Worm (Caenorhabditis elegans) whole organism, late embryonic: ENCODE results near the gene F09E5.8.

Experiments used
- K09A11.1 ChIP-seq: sonication (generic microtip); optimal IDR thresholded peaks from 2 replicates; lab custom pipeline; 2017; ENCODE audit warnings: antibody characterized with exemption, mild to moderate bottlenecking, missing genetic modification characterization, missing compliant biosample characterization; ENCODE audit not compliant: insufficient read depth
- T23F11.4 ChIP-seq: fragments of 200-800 bp; sonication (Bioruptor generic); optimal IDR thresholded peaks from 2 replicates; lab custom pipeline; 2018; ENCODE audit warnings: mild to moderate bottlenecking, missing genetic modification characterization, missing compliant biosample characterization
- Y22D7AL.16 ChIP-seq: sonication (generic microtip); optimal IDR thresholded peaks from 2 replicates; lab custom pipeline; 2016; ENCODE audit warnings: missing genetic modification characterization, missing compliant biosample characterization
- ahr-1 ChIP-seq: sonication (generic microtip); optimal IDR thresholded peaks from 2 replicates; lab custom pipeline; 2016; ENCODE audit warnings: missing genetic modification characterization, missing compliant biosample characterization
- ama-1 ChIP-seq: fragments of 150-350 bp; optimal IDR thresholded peaks from 2 replicates; lab custom pipeline; 2014
- ceh-14 ChIP-seq: sonication (generic microtip); optimal IDR thresholded peaks from 2 replicates; lab custom pipeline; 2016; ENCODE audit warnings: missing genotype, missing genetic modification characterization, missing compliant biosample characterization
- ceh-18 ChIP-seq: sonication (generic microtip); optimal IDR thresholded peaks from 2 replicates; lab custom pipeline; 2016; ENCODE audit warnings: missing genetic modification characterization, missing compliant biosample characterization
- ceh-2 ChIP-seq: sonication (generic microtip); optimal IDR thresholded peaks from 2 replicates; lab custom pipeline; 2016; ENCODE audit warnings: missing genotype, missing genetic modification characterization, missing compliant biosample characterization
- ceh-22 ChIP-seq: sonication (generic microtip); optimal IDR thresholded peaks from 2 replicates; lab custom pipeline; 2017; ENCODE audit warnings: missing biosample characterization, missing genetic modification characterization
- ceh-24 ChIP-seq: sonication (generic microtip); optimal IDR thresholded peaks from 2 replicates; lab custom pipeline; 2016; ENCODE audit warnings: mild to moderate bottlenecking, missing genetic modification characterization, missing compliant biosample characterization
- ceh-30 ChIP-seq: fragments of 150-350 bp; optimal IDR thresholded peaks from 2 replicates; lab custom pipeline; 2014; ENCODE audit warnings: missing biosample characterization, missing genetic modification characterization
- ceh-31 ChIP-seq: sonication (generic microtip); optimal IDR thresholded peaks from 2 replicates; lab custom pipeline; 2016; ENCODE audit warnings: missing genetic modification characterization, missing compliant biosample characterization
- ceh-45 ChIP-seq: fragments of 200-800 bp; sonication (Bioruptor generic); IDR thresholded peaks from 2 replicates; pipeline ENCODE4 v1.3.6; 2022; ENCODE audit warnings: missing genetic modification reagents, missing genetic modification characterization, missing compliant biosample characterization
- ceh-48 ChIP-seq: sonication (generic microtip); optimal IDR thresholded peaks from 2 replicates; lab custom pipeline; 2016; ENCODE audit warnings: missing genetic modification characterization, inconsistent platforms, missing compliant biosample characterization
- ceh-6 ChIP-seq: fragments of 200-800 bp; sonication (Bioruptor generic); optimal IDR thresholded peaks from 2 replicates; lab custom pipeline; 2018; ENCODE audit warnings: mild to moderate bottlenecking, missing genetic modification characterization, missing compliant biosample characterization
- ceh-9 ChIP-seq: sonication (generic microtip); optimal IDR thresholded peaks from 2 replicates; lab custom pipeline; 2016; ENCODE audit warnings: mild to moderate bottlenecking, missing genetic modification characterization, inconsistent platforms, missing compliant biosample characterization
- dve-1 ChIP-seq: sonication (generic microtip); optimal IDR thresholded peaks from 2 replicates; lab custom pipeline; 2017; ENCODE audit warnings: antibody characterized with exemption, mild to moderate bottlenecking, missing genetic modification characterization, missing compliant biosample characterization
- elt-2 ChIP-seq: sonication (generic microtip); optimal IDR thresholded peaks from 2 replicates; lab custom pipeline; 2016; ENCODE audit warnings: missing genetic modification reagents, missing genetic modification characterization, missing compliant biosample characterization
- elt-4 ChIP-seq: sonication (generic microtip); optimal IDR thresholded peaks from 2 replicates; lab custom pipeline; 2016; ENCODE audit warnings: missing genetic modification characterization, missing compliant biosample characterization
- ets-4 ChIP-seq: sonication (generic microtip); optimal IDR thresholded peaks from 2 replicates; lab custom pipeline; 2016; ENCODE audit warnings: missing genetic modification characterization, missing compliant biosample characterization
- eyg-1 ChIP-seq: sonication (generic microtip); optimal IDR thresholded peaks from 2 replicates; lab custom pipeline; 2016; ENCODE audit warnings: missing genotype, missing genetic modification characterization, missing compliant biosample characterization
- fkh-10 ChIP-seq: fragments of 150-350 bp; optimal IDR thresholded peaks from 2 replicates; lab custom pipeline; 2014; ENCODE audit warnings: missing biosample characterization, missing genetic modification reagents, missing genetic modification characterization
- fkh-6 ChIP-seq: sonication (generic microtip); optimal IDR thresholded peaks from 2 replicates; lab custom pipeline; 2016; ENCODE audit warnings: missing genetic modification characterization, missing compliant biosample characterization
- hlh-13 ChIP-seq: fragments of 200-800 bp; sonication (Bioruptor generic); optimal IDR thresholded peaks from 2 replicates; lab custom pipeline; 2018; ENCODE audit warnings: mild to moderate bottlenecking, missing genetic modification characterization, missing compliant biosample characterization
- hlh-15 ChIP-seq: sonication (generic microtip); optimal IDR thresholded peaks from 2 replicates; lab custom pipeline; 2016; ENCODE audit warnings: missing genetic modification characterization, missing compliant biosample characterization
- hlh-8 ChIP-seq: sonication (generic microtip); optimal IDR thresholded peaks from 2 replicates; lab custom pipeline; 2016; ENCODE audit warnings: missing genotype, missing genetic modification characterization, missing compliant biosample characterization
- lim-6 ChIP-seq: sonication (generic microtip); optimal IDR thresholded peaks from 2 replicates; lab custom pipeline; 2016; ENCODE audit warnings: missing genetic modification characterization, missing compliant biosample characterization
- mec-3 ChIP-seq: sonication (generic microtip); optimal IDR thresholded peaks from 2 replicates; lab custom pipeline; 2016; ENCODE audit warnings: borderline replicate concordance, missing genetic modification characterization, missing compliant biosample characterization
- nhr-11 ChIP-seq: fragments of 150-350 bp; optimal IDR thresholded peaks from 2 replicates; lab custom pipeline; 2014; ENCODE audit warnings: missing biosample characterization, missing genetic modification characterization
- npax-4 ChIP-seq: sonication (generic microtip); optimal IDR thresholded peaks from 2 replicates; lab custom pipeline; 2016; ENCODE audit warnings: missing genetic modification characterization, missing compliant biosample characterization
- odd-2 ChIP-seq: sonication (generic microtip); optimal IDR thresholded peaks from 2 replicates; lab custom pipeline; 2017; ENCODE audit warnings: antibody characterized with exemption, mild to moderate bottlenecking, missing genetic modification characterization, missing compliant biosample characterization
- pag-3 ChIP-seq: sonication (generic microtip); optimal IDR thresholded peaks from 2 replicates; lab custom pipeline; 2016; ENCODE audit warnings: missing compliant biosample characterization, missing genetic modification characterization, borderline replicate concordance
- pha-2 ChIP-seq: sonication (generic microtip); optimal IDR thresholded peaks from 2 replicates; lab custom pipeline; 2017; ENCODE audit warnings: mild to moderate bottlenecking, missing genetic modification characterization, missing compliant biosample characterization
- rnt-1 ChIP-seq: sonication (generic microtip); optimal IDR thresholded peaks from 2 replicates; lab custom pipeline; 2016; ENCODE audit warnings: missing genetic modification characterization, missing compliant biosample characterization
- sox-4 ChIP-seq: sonication (generic microtip); optimal IDR thresholded peaks from 2 replicates; lab custom pipeline; 2017; ENCODE audit warnings: mild to moderate bottlenecking, missing genetic modification characterization, inconsistent platforms, missing compliant biosample characterization
- syd-9 ChIP-seq: sonication (generic microtip); optimal IDR thresholded peaks from 2 replicates; lab custom pipeline; 2016; ENCODE audit warnings: mild to moderate bottlenecking, missing genetic modification characterization, moderate library complexity, missing compliant biosample characterization
- tbx-2 ChIP-seq: sonication (generic microtip); optimal IDR thresholded peaks from 2 replicates; lab custom pipeline; 2016; ENCODE audit warnings: missing genetic modification characterization, missing compliant biosample characterization
- tbx-7 ChIP-seq: sonication (generic microtip); optimal IDR thresholded peaks from 2 replicates; lab custom pipeline; 2016; ENCODE audit warnings: missing genotype, missing genetic modification characterization, missing compliant biosample characterization
- ttx-3 ChIP-seq: sonication (generic microtip); optimal IDR thresholded peaks from 2 replicates; lab custom pipeline; 2016; ENCODE audit warnings: missing genetic modification reagents, missing genetic modification characterization, missing compliant biosample characterization
- unc-42 ChIP-seq: sonication (generic microtip); optimal IDR thresholded peaks from 2 replicates; lab custom pipeline; 2016; ENCODE audit warnings: missing genotype, missing genetic modification characterization, missing compliant biosample characterization
- unc-55 ChIP-seq: sonication (generic microtip); optimal IDR thresholded peaks from 2 replicates; lab custom pipeline; 2017; ENCODE audit warnings: missing biosample characterization, missing genetic modification reagents, missing genetic modification characterization
- unc-86 ChIP-seq: sonication (generic microtip); optimal IDR thresholded peaks from 2 replicates; lab custom pipeline; 2016; ENCODE audit warnings: missing genetic modification characterization, missing compliant biosample characterization
- ztf-16 ChIP-seq: sonication (generic microtip); optimal IDR thresholded peaks from 2 replicates; lab custom pipeline; 2017; ENCODE audit warnings: missing genetic modification characterization, missing compliant biosample characterization

The F09E5.8 gene

DNA sequence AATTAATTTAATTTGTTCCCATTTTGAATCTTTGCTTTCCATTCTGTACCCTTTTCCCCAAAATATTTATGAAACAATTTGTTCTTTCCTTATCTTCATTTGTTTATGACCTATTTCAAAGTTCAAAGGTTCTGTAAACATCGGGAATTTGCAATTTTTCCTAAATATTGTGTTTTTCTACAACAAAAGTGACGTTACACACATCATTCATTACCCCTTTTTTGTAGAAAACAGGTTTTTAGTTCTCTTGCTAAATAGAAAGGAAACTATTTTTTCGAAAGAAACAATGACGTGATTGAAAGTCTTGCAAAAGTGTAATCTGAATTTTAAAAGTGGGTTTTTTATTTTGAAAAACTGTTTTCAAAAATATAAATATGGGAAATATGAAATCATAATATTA, 25.8 kb upstream of the F09E5.8 start:
- TF ChIP-seq ceh-22 (no peak), hlh-13 (GFP tag; lab: Kevin White, UChicago) (no peak), pag-3 (tag; lab: Kevin White, UChicago) (no peak), tbx-7 (no peak), sox-4 (no peak), npax-4 (tag; lab: Kevin White, UChicago) (no peak), unc-55 (GFP tag; lab: Kevin White, UChicago) (no peak), ceh-2 (no peak), pha-2 (no peak), ets-4 (tag; lab: Kevin White, UChicago) (no peak), ahr-1 (tag; lab: Kevin White, UChicago) (no peak), lim-6 (tag; lab: Kevin White, UChicago) (no peak), ama-1 (no peak), odd-2 (tag; lab: Kevin White, UChicago) (no peak)

DNA sequence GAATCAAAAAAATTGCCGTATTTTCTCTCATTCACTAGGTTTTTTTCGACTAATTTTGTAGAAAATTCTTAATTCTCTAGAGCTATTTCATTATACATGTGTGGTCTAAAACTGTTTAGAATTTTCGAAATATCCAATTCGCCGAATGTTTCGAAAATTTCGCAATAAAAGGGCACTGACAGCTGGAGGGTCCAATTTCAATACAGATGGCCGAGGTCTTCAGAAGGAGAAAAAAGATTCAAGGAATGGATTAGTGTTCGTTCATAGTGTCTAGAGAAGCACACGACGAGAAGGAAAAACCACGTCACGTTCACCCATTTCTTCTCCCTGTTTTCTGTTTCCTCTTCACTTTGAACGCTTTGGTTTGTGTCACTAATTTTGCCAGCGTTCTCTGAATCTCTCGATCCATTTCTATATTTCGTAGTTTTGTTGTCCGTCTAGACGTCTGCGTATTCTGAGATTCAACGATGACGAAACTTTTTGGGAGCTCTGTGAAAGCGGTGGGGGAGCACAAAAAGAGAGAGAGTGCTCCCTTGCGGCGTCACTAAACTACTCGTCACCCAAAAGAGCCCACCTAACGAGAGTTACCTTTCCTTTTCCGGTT, 24.3 kb upstream of the F09E5.8 start:
- TF ChIP-seq rnt-1 (tag; lab: Kevin White, UChicago) (peak; percentile 27), ets-4 (tag; lab: Kevin White, UChicago) (no peak), unc-55 (GFP tag; lab: Kevin White, UChicago) (peak; percentile 52), elt-2 (peak; percentile 26), hlh-15 (tag; lab: Kevin White, UChicago) (no peak), ceh-31 (peak; percentile 32), hlh-13 (GFP tag; lab: Kevin White, UChicago) (no peak), Y22D7AL.16 (no peak), ceh-48 (tag; lab: Kevin White, UChicago) (no peak), ttx-3 (tag; lab: Kevin White, UChicago) (no peak), ceh-24 (tag; lab: Kevin White, UChicago) (no peak), nhr-11 (tag; lab: Kevin White, UChicago) (no peak), ceh-45 (GFP tag; lab: Robert Waterston, UW) (no peak), ceh-14 (no peak), fkh-6 (tag; lab: Kevin White, UChicago) (no peak), pha-2 (no peak), ceh-22 (no peak), unc-86 (tag; lab: Kevin White, UChicago) (no peak), fkh-10 (GFP tag; lab: Kevin White, UChicago) (peak; percentile 15), tbx-2 (tag; lab: Kevin White, UChicago) (peak; percentile 21), dve-1 (tag; lab: Kevin White, UChicago) (no peak), ceh-30 (tag; lab: Kevin White, UChicago) (no peak), ceh-18 (tag; lab: Kevin White, UChicago) (peak; percentile 28), sox-4 (no peak), ztf-16 (tag; lab: Kevin White, UChicago) (no peak), eyg-1 (tag; lab: Kevin White, UChicago) (no peak), tbx-7 (no peak), mec-3 (tag; lab: Kevin White, UChicago) (no peak), T23F11.4 (GFP tag; lab: Kevin White, UChicago) (no peak), ceh-9 (tag; lab: Kevin White, UChicago) (no peak), K09A11.1 (tag; lab: Kevin White, UChicago) (no peak), ceh-6 (GFP tag; lab: Kevin White, UChicago) (no peak), npax-4 (tag; lab: Kevin White, UChicago) (no peak), elt-4 (tag; lab: Kevin White, UChicago) (no peak), hlh-8 (tag; lab: Kevin White, UChicago) (no peak), unc-42 (tag; lab: Kevin White, UChicago) (peak; percentile 8), syd-9 (no peak)
